Worm (Caenorhabditis elegans) whole organism, midembryonic: ENCODE measurements around the gene hum-2.
A peak's percentile ranks its signal among the peaks of the same experiment; 100 is the strongest.

Experiments used
- T22C8.4 ChIP-seq: fragments of 200-800 bp; sonication (Bioruptor generic); IDR thresholded peaks from 2 replicates; pipeline ENCODE4 v1.3.6; 2022; ENCODE audit warnings: missing genetic modification characterization, missing compliant biosample characterization
- cog-1 ChIP-seq: sonication (generic microtip); optimal IDR thresholded peaks from 2 replicates; lab custom pipeline; 2016; ENCODE audit warnings: missing genetic modification characterization, missing compliant biosample characterization
- flt-1 ChIP-seq: fragments of 200-800 bp; sonication (Bioruptor generic); IDR thresholded peaks from 2 replicates; pipeline ENCODE4 v1.3.6; 2022; ENCODE audit warnings: missing genetic modification characterization, missing compliant biosample characterization
- klf-2 ChIP-seq: fragments of 200-800 bp; sonication (Bioruptor generic); conservative IDR thresholded peaks from 2 replicates; pipeline ENCODE4 v1.3.6; 2022; ENCODE audit warnings: missing genetic modification reagents, missing genetic modification characterization, missing compliant biosample characterization
- med-1 ChIP-seq: sonication (generic microtip); optimal IDR thresholded peaks from 2 replicates; lab custom pipeline; 2017; ENCODE audit warnings: missing genetic modification characterization, mild to moderate bottlenecking, missing compliant biosample characterization, antibody characterized with exemption, missing genetic modification reagents; ENCODE audit not compliant: insufficient read depth
- ref-1 ChIP-seq: fragments of 200-800 bp; sonication (Bioruptor generic); conservative IDR thresholded peaks from 2 replicates; pipeline ENCODE4 v1.3.6; 2022; ENCODE audit warnings: missing genetic modification reagents, missing genetic modification characterization, missing compliant biosample characterization
- tab-1 ChIP-seq: fragments of 200-800 bp; sonication (Bioruptor generic); IDR thresholded peaks from 2 replicates; pipeline ENCODE4 v1.3.6; 2022; ENCODE audit warnings: missing genetic modification characterization, missing compliant biosample characterization
- ztf-23 ChIP-seq: fragments of 200-800 bp; sonication (Bioruptor generic); IDR thresholded peaks from 2 replicates; pipeline ENCODE4 v1.3.6; 2022; ENCODE audit warnings: missing genetic modification reagents, missing genetic modification characterization, missing compliant biosample characterization
- ztf-29 ChIP-seq: fragments of 200-800 bp; sonication (Bioruptor generic); IDR thresholded peaks from 2 replicates; pipeline ENCODE4 v1.3.6; 2022; ENCODE audit warnings: missing genetic modification reagents, missing genetic modification characterization, missing compliant biosample characterization

hum-2 gene

ce11 chrV:9386143-9386542 lies at the start of gene hum-2:
TSS of gene hum-2 (plus strand) at chrV:9386175.
- no peak for TF ChIP-seq cog-1 (tag; lab: Kevin White, UChicago)
- no peak for TF ChIP-seq T22C8.4 (GFP tag; lab: Robert Waterston, UW)
- no peak for TF ChIP-seq flt-1 (GFP tag; lab: Robert Waterston, UW)
- no peak for TF ChIP-seq ztf-29 (GFP tag; lab: Robert Waterston, UW)
- no peak for TF ChIP-seq tab-1 (GFP tag; lab: Robert Waterston, UW)
- TF ChIP-seq klf-2 (GFP tag; lab: Robert Waterston, UW): no peak
- no peak for TF ChIP-seq ztf-23 (GFP tag; lab: Robert Waterston, UW)
- TF ChIP-seq ref-1: no peak
- TF ChIP-seq med-1 (GFP tag; lab: Kevin White, UChicago): no peak

- TF ChIP-seq med-1 (GFP tag; lab: Kevin White, UChicago) (no peak), cog-1 (tag; lab: Kevin White, UChicago) (no peak), flt-1 (GFP tag; lab: Robert Waterston, UW) (no peak), T22C8.4 (GFP tag; lab: Robert Waterston, UW) (no peak), tab-1 (GFP tag; lab: Robert Waterston, UW) (no peak), ztf-29 (GFP tag; lab: Robert Waterston, UW) (no peak), ref-1 (no peak), ztf-23 (GFP tag; lab: Robert Waterston, UW) (no peak), klf-2 (GFP tag; lab: Robert Waterston, UW) (no peak)
Measured at ce11 chrV:9336462-9336861, 49.5 kb upstream of the hum-2 start, which contains the start of gene coq-6. TSS of gene coq-6 (plus strand) at chrV:9336762.

ce11 chrV:9338452-9338851 lies 47.5 kb upstream of the hum-2 start:
- no peak for TF ChIP-seq cog-1 (tag; lab: Kevin White, UChicago)
- no peak for TF ChIP-seq klf-2 (GFP tag; lab: Robert Waterston, UW)
- TF ChIP-seq ztf-29 (GFP tag; lab: Robert Waterston, UW): no peak
- TF ChIP-seq flt-1 (GFP tag; lab: Robert Waterston, UW): no peak
- no peak for TF ChIP-seq ztf-23 (GFP tag; lab: Robert Waterston, UW)
- no peak for TF ChIP-seq ref-1
- TF ChIP-seq T22C8.4 (GFP tag; lab: Robert Waterston, UW): no peak
- no peak for TF ChIP-seq med-1 (GFP tag; lab: Kevin White, UChicago)
- no peak for TF ChIP-seq tab-1 (GFP tag; lab: Robert Waterston, UW)

ce11 chrV:9339292-9339691 lies 46.7 kb upstream of the hum-2 start:
- TF ChIP-seq klf-2 (GFP tag; lab: Robert Waterston, UW) (0 out of 2 replicates have a peak, but pooled peaks have one; percentile 15), ztf-23 (GFP tag; lab: Robert Waterston, UW) (0 out of 2 replicates have a peak, but pooled peaks have one; percentile 8)

- TF ChIP-seq tab-1 (GFP tag; lab: Robert Waterston, UW) (0 out of 2 replicates have a peak, but pooled peaks have one; percentile 8), ztf-23 (GFP tag; lab: Robert Waterston, UW) (no peak; the same call in 1 of the 2 replicates)
Measured at ce11 chrV:9340318-9340717, 45.7 kb upstream of the hum-2 start.

ce11 chrV:9341814-9342213 lies 44.2 kb upstream of the hum-2 start:
- TF ChIP-seq flt-1 (GFP tag; lab: Robert Waterston, UW) (peak; percentile 62; the same call in 1 of the 2 replicates), ztf-23 (GFP tag; lab: Robert Waterston, UW) (peak; percentile 49), klf-2 (GFP tag; lab: Robert Waterston, UW) (0 out of 2 replicates have a peak, but pooled peaks have one; percentile 50)

ce11 chrV:9342282-9342681 lies 43.7 kb upstream of the hum-2 start:
- TF ChIP-seq ztf-23 (GFP tag; lab: Robert Waterston, UW) (0 out of 2 replicates have a peak, but pooled peaks have one; percentile 6), flt-1 (GFP tag; lab: Robert Waterston, UW) (peak; percentile 78; the same call in 1 of the 2 replicates), klf-2 (GFP tag; lab: Robert Waterston, UW) (0 out of 2 replicates have a peak, but pooled peaks have one; percentile 49), T22C8.4 (GFP tag; lab: Robert Waterston, UW) (peak; percentile 28; the same call in 1 of the 2 replicates)

- TF ChIP-seq tab-1 (GFP tag; lab: Robert Waterston, UW) (0 out of 2 replicates have a peak, but pooled peaks have one; percentile 4), ref-1 (no peak), ztf-29 (GFP tag; lab: Robert Waterston, UW) (no peak), ztf-23 (GFP tag; lab: Robert Waterston, UW) (0 out of 2 replicates have a peak, but pooled peaks have one; percentile 45), T22C8.4 (GFP tag; lab: Robert Waterston, UW) (0 out of 2 replicates have a peak, but pooled peaks have one; percentile 11)
Measured at ce11 chrV:9342965-9343628, 42.9 kb upstream of the hum-2 start.

ce11 chrV:9343629-9344624 lies 42.0 kb upstream of the hum-2 start, which contains the start of gene tos-1:
TSS of gene tos-1 (minus strand) at chrV:9344203.
- no peak; the same call in 1 of the 2 replicates for TF ChIP-seq tab-1 (GFP tag; lab: Robert Waterston, UW)
- TF ChIP-seq cog-1 (tag; lab: Kevin White, UChicago): peak; percentile 100
- TF ChIP-seq klf-2 (GFP tag; lab: Robert Waterston, UW): 0 out of 2 replicates have a peak, but pooled peaks have one; percentile 14
- TF ChIP-seq flt-1 (GFP tag; lab: Robert Waterston, UW): peak; percentile 90
- peak; percentile 87 for TF ChIP-seq ztf-23 (GFP tag; lab: Robert Waterston, UW)
- TF ChIP-seq ztf-29 (GFP tag; lab: Robert Waterston, UW): peak; percentile 77
- TF ChIP-seq ref-1: peak; percentile 86; the same call in 1 of the 2 replicates
- no peak for TF ChIP-seq med-1 (GFP tag; lab: Kevin White, UChicago)
- TF ChIP-seq T22C8.4 (GFP tag; lab: Robert Waterston, UW): 0 out of 2 replicates have a peak, but pooled peaks have one; percentile 15
